Worm (Caenorhabditis elegans) whole organism, L1 larva: Measurements from ENCODE around the gene egl-9.

Experiments used
- pag-3 ChIP-seq: sonication (generic microtip); optimal IDR thresholded peaks from 2 replicates; lab custom pipeline; 2017; ENCODE audit warnings: missing genetic modification characterization, mild to moderate bottlenecking, missing compliant biosample characterization, antibody characterized with exemption, borderline replicate concordance; ENCODE audit not compliant: insufficient read depth
- xbp-1 ChIP-seq: sonication (generic microtip); optimal IDR thresholded peaks from 2 replicates; lab custom pipeline; 2016; ENCODE audit warnings: missing genetic modification characterization, missing compliant biosample characterization

Gene egl-9

DNA sequence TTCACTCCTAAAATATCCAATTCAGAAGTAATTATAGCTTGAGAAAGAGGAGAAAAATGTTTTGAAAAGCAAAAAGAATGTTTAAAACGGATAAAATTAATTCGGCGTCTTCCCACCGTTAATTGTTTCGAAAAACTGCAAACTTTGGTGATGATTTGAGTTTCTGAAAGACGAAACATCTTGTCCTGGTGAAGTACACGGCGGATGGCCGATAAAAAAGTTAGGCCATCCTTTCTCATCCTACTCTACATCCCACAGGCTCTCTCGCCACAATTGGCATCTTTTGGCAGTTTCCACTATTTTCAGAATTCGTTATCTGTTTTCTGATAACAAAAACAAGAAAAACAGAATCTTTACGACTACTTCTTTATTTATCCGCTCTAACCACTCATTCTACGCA lies 57.6 kb downstream of the egl-9 start, which contains the start of the genes C35A5.8 and hda-11 (continued):
- peak; percentile 28 for TF ChIP-seq pag-3 (tag; lab: Kevin White, UChicago)
- peak; percentile 80 for TF ChIP-seq xbp-1 (tag; lab: Kevin White, UChicago)
